Worm (Caenorhabditis elegans): ENCODE measurements around the gene C49C3.11.

C49C3.11 gene

ce11 chrIV:17383046-17383445 lies 39.5 kb downstream of the C49C3.11 start, which contains the start of gene C30H6.12:
Gene C30H6.12, plus strand, starts transcription at chrIV:17383346.
- TF ChIP-seq unc-62 (GFP tag; optimal IDR thresholded peaks at IDR 0.05 in 1 of 2) (peak in 1 of 2 experiments; percentile 40), unc-62 (tag; optimal IDR thresholded peaks at IDR 0.05) (no peak), mdl-1 (tag; optimal IDR thresholded peaks at IDR 0.05) (no peak)

DNA sequence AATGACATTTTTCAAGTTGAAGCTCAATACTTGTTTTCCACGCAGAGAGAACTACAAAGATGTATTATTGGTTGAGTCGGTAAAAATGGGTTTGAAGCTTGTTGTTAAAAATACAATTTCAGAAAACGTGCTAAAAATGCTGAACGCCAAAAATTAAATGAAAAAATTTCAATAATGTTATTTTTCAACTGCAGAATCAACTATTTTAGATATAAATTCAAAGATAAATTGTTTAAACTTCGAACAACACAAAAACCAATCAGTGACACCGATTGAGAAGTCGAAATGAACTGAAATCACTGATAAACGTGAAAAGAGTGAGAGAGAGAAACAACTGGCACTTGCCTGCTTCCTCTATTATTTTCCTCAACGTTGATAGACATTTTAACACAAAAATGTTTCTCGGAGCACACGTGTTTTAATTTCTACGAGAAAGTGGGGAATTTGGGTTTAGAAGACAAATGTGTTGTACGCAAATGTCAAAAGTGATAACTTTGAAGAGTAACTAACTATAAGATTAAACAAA lies 43.9 kb downstream of the C49C3.11 start, which contains the start of gene T02D1.8:
TSS of gene T02D1.8 (minus strand) at position 51 of the 526 bp plus-strand sequence.
- peak; percentile 74 for TF ChIP-seq mxl-3 (GFP tag; optimal IDR thresholded peaks at IDR 0.05)
- peak; percentile 75 for TF ChIP-seq dmd-6 (GFP tag; IDR thresholded peaks at IDR 0.05)
- no peak for TF ChIP-seq F10B5.3 (tag; optimal IDR thresholded peaks at IDR 0.05)
- TF ChIP-seq nhr-28 (tag; optimal IDR thresholded peaks at IDR 0.05) = peak; percentile 64
- no peak for TF ChIP-seq lin-1 (GFP tag; IDR thresholded peaks at IDR 0.05)
- TF ChIP-seq skn-1 (tag; optimal IDR thresholded peaks at IDR 0.05) = no peak
- no peak for TF ChIP-seq daf-16 (GFP tag; optimal IDR thresholded peaks at IDR 0.05)
- TF ChIP-seq daf-16 (tag; optimal IDR thresholded peaks at IDR 0.05) = peak; percentile 60
- no peak for TF ChIP-seq hlh-11 (tag; optimal IDR thresholded peaks at IDR 0.05)
- peak; percentile 78 for TF ChIP-seq pqm-1 (tag; optimal IDR thresholded peaks at IDR 0.05)
- TF ChIP-seq mdl-1 (tag; optimal IDR thresholded peaks at IDR 0.05) = no peak
